Worm (Caenorhabditis elegans) whole organism, L4 larva: Measurements from ENCODE around the gene K10D11.3.

Source experiments
- F44E2.7 ChIP-seq: fragments of 200-800 bp; sonication (Bioruptor generic); IDR thresholded peaks from 2 replicates; pipeline ENCODE4 v2.1.2; 2022; ENCODE audit warnings: missing genetic modification characterization, missing compliant biosample characterization
- F49E8.2 ChIP-seq: sonication (generic microtip); optimal IDR thresholded peaks from 2 replicates; lab custom pipeline; 2016; ENCODE audit warnings: missing compliant biosample characterization, mild to moderate bottlenecking, missing genetic modification characterization, borderline replicate concordance
- T26A8.4 ChIP-seq: fragments of 200-800 bp; sonication (Bioruptor generic); IDR thresholded peaks from 2 replicates; pipeline ENCODE4 v1.3.6; 2022; ENCODE audit warnings: missing genetic modification characterization, missing compliant biosample characterization
- Y5F2A.4 ChIP-seq: fragments of 200-800 bp; sonication (Bioruptor generic); optimal IDR thresholded peaks from 2 replicates; lab custom pipeline; 2018; ENCODE audit warnings: mild to moderate bottlenecking, missing genetic modification characterization, missing compliant biosample characterization
- ZK337.2 ChIP-seq: fragments of 200-800 bp; sonication (Bioruptor generic); IDR thresholded peaks from 2 replicates; pipeline ENCODE4 v1.3.6; 2022; ENCODE audit warnings: missing genetic modification reagents, missing genetic modification characterization, missing compliant biosample characterization
- ZK546.5 ChIP-seq, 2 experiments: sonication (generic microtip); optimal IDR thresholded peaks; 2 replicates each; lab custom pipeline; 2017; ENCODE audit warnings: missing biosample characterization in 2 of 2, missing genetic modification characterization in 2 of 2
- aly-2 ChIP-seq: sonication (generic microtip); optimal IDR thresholded peaks from 2 replicates; lab custom pipeline; 2018; ENCODE audit warnings: missing biosample characterization, missing genetic modification characterization
- attf-4 ChIP-seq: sonication (generic microtip); optimal IDR thresholded peaks from 3 replicates; lab custom pipeline; 2017; ENCODE audit warnings: missing biosample characterization, missing genetic modification characterization
- ceh-28 ChIP-seq: fragments of 150-350 bp; optimal IDR thresholded peaks from 2 replicates; lab custom pipeline; 2014; ENCODE audit warnings: missing biosample characterization, missing genetic modification reagents, missing genetic modification characterization
- ceh-32 ChIP-seq: sonication (generic microtip); optimal IDR thresholded peaks from 2 replicates; lab custom pipeline; 2016; ENCODE audit warnings: mild to moderate bottlenecking, missing genetic modification characterization, missing compliant biosample characterization; ENCODE audit not compliant: poor library complexity
- ceh-44 ChIP-seq: fragments of 200-800 bp; sonication (Bioruptor generic); IDR thresholded peaks from 2 replicates; pipeline ENCODE4 v1.3.6; 2022; ENCODE audit warnings: missing genetic modification reagents, missing genetic modification characterization, missing compliant biosample characterization
- ceh-62 ChIP-seq: sonication (generic microtip); optimal IDR thresholded peaks from 2 replicates; lab custom pipeline; 2017; ENCODE audit warnings: missing biosample characterization, missing genetic modification characterization
- ces-1 ChIP-seq: fragments of 150-350 bp; sonication (generic microtip); optimal IDR thresholded peaks from 4 replicates; lab custom pipeline; 2014; ENCODE audit warnings: missing biosample characterization, missing genetic modification reagents, missing genetic modification characterization
- cey-2 ChIP-seq: sonication (generic microtip); optimal IDR thresholded peaks from 3 replicates; lab custom pipeline; 2017; ENCODE audit warnings: missing genetic modification characterization, mild to moderate bottlenecking, missing compliant biosample characterization, antibody characterized with exemption, borderline replicate concordance; ENCODE audit not compliant: insufficient read depth
- daf-8 ChIP-seq: fragments of 200-800 bp; sonication (Bioruptor generic); IDR thresholded peaks from 2 replicates; pipeline ENCODE4 v1.3.6; 2022; ENCODE audit warnings: missing genetic modification characterization, missing compliant biosample characterization
- dmd-8 ChIP-seq: fragments of 200-800 bp; sonication (Bioruptor generic); IDR thresholded peaks from 2 replicates; pipeline ENCODE4 v1.3.6; 2022; ENCODE audit warnings: missing genetic modification characterization, missing compliant biosample characterization
- dmd-9 ChIP-seq: fragments of 200-800 bp; sonication (Bioruptor generic); IDR thresholded peaks from 2 replicates; pipeline ENCODE4 v1.3.6; 2022; ENCODE audit warnings: missing genetic modification reagents, missing genetic modification characterization, missing compliant biosample characterization
- dpl-1 ChIP-seq: fragments of 150-350 bp; optimal IDR thresholded peaks from 2 replicates; lab custom pipeline; 2014; ENCODE audit warnings: missing biosample characterization, missing genetic modification reagents, missing genetic modification characterization
- egl-43 ChIP-seq: fragments of 200-800 bp; sonication (Bioruptor generic); IDR thresholded peaks from 2 replicates; pipeline ENCODE4 v1.3.6; 2022; ENCODE audit warnings: missing genetic modification reagents, missing genetic modification characterization, missing compliant biosample characterization
- hif-1 ChIP-seq, 2 experiments: sonication (generic microtip); optimal IDR thresholded peaks; 2 replicates each; lab custom pipeline; 2016 to 2017; ENCODE audit warnings: missing compliant biosample characterization in 2 of 2, missing genetic modification characterization in 2 of 2, missing genetic modification reagents in 2 of 2, missing genotype in 2 of 2, mild to moderate bottlenecking in 1 of 2
- hlh-11 ChIP-seq: fragments of 200-800 bp; sonication (Bioruptor generic); optimal IDR thresholded peaks from 2 replicates; lab custom pipeline; 2018; ENCODE audit warnings: mild to moderate bottlenecking, missing genetic modification characterization, missing compliant biosample characterization
- hlh-30 ChIP-seq: sonication (generic microtip); optimal IDR thresholded peaks from 2 replicates; lab custom pipeline; 2017; ENCODE audit warnings: antibody characterized with exemption, mild to moderate bottlenecking, missing genetic modification characterization, missing compliant biosample characterization; ENCODE audit not compliant: insufficient read depth
- hmg-1.1 ChIP-seq: fragments of 200-800 bp; sonication (Bioruptor generic); IDR thresholded peaks from 2 replicates; pipeline ENCODE4 v1.3.6; 2022; ENCODE audit warnings: missing genetic modification reagents, missing genetic modification characterization, missing compliant biosample characterization
- jun-1 ChIP-seq: fragments of 150-350 bp; optimal IDR thresholded peaks from 2 replicates; lab custom pipeline; 2014; ENCODE audit warnings: missing biosample characterization, missing genetic modification reagents, missing genetic modification characterization
- lin-1 ChIP-seq: fragments of 200-800 bp; sonication (Bioruptor generic); IDR thresholded peaks from 2 replicates; pipeline ENCODE4 v1.3.6; 2022; ENCODE audit warnings: missing genetic modification reagents, missing genetic modification characterization, missing compliant biosample characterization
- lin-29 ChIP-seq: fragments of 200-800 bp; sonication (Bioruptor generic); IDR thresholded peaks from 2 replicates; pipeline ENCODE4 v1.3.6; 2022; ENCODE audit warnings: missing genetic modification reagents, missing genetic modification characterization, missing compliant biosample characterization
- madf-5 ChIP-seq, 2 experiments: fragments of 200-800 bp; sonication (Bioruptor generic); IDR thresholded peaks; 2 replicates each; pipeline ENCODE4 v1.3.6; 2022; ENCODE audit warnings: missing compliant biosample characterization in 2 of 2, missing genetic modification characterization in 2 of 2
- mdl-1 ChIP-seq, 2 experiments: fragments of 150-350 bp in 1 of 2; sonication (generic microtip) in 1 of 2; optimal IDR thresholded peaks; 2 replicates each; lab custom pipeline; 2014 to 2017; ENCODE audit warnings: missing biosample characterization in 2 of 2, missing genetic modification characterization in 2 of 2
- mes-2 ChIP-seq: sonication (generic microtip); optimal IDR thresholded peaks from 2 replicates; lab custom pipeline; 2016; ENCODE audit warnings: missing genotype, mild to moderate bottlenecking, missing genetic modification characterization, missing compliant biosample characterization; ENCODE audit not compliant: poor library complexity, severe bottlenecking
- nhr-10 ChIP-seq: fragments of 150-350 bp; optimal IDR thresholded peaks from 2 replicates; lab custom pipeline; 2014; ENCODE audit warnings: missing biosample characterization, missing genetic modification characterization
- nhr-111 ChIP-seq: fragments of 200-800 bp; sonication (Bioruptor generic); optimal IDR thresholded peaks from 2 replicates; lab custom pipeline; 2018; ENCODE audit warnings: mild to moderate bottlenecking, missing genetic modification characterization, missing compliant biosample characterization
- nhr-41 ChIP-seq: fragments of 200-800 bp; sonication (Bioruptor generic); IDR thresholded peaks from 2 replicates; pipeline ENCODE4 v1.3.6; 2022; ENCODE audit warnings: missing genetic modification reagents, missing genetic modification characterization, missing compliant biosample characterization
- nhr-42 ChIP-seq: fragments of 200-800 bp; sonication (Bioruptor generic); IDR thresholded peaks from 2 replicates; pipeline ENCODE4 v1.3.6; 2022; ENCODE audit warnings: missing genetic modification characterization, missing compliant biosample characterization
- nhr-48 ChIP-seq: sonication (generic microtip); optimal IDR thresholded peaks from 2 replicates; lab custom pipeline; 2016; ENCODE audit warnings: mild to moderate bottlenecking, missing genetic modification characterization, missing compliant biosample characterization
- nhr-6 ChIP-seq: fragments of 150-350 bp; optimal IDR thresholded peaks from 2 replicates; lab custom pipeline; 2014; ENCODE audit warnings: missing biosample characterization, missing genetic modification characterization
- nhr-77 ChIP-seq: fragments of 150-350 bp; optimal IDR thresholded peaks from 2 replicates; lab custom pipeline; 2014; ENCODE audit warnings: missing biosample characterization, missing genetic modification characterization
- pha-4 ChIP-seq, 2 experiments: fragments of 150-350 bp in 1 of 2; fragments of 200-800 bp in 1 of 2; sonication (Bioruptor generic) in 1 of 2; IDR thresholded peaks in 1 of 2; optimal IDR thresholded peaks in 1 of 2; 2 replicates each; pipeline versions ENCODE4 v1.3.6 to Lab custom; 2014 to 2022; ENCODE audit warnings: missing genetic modification characterization in 2 of 2, missing genetic modification reagents in 2 of 2, missing biosample characterization in 1 of 2, missing compliant biosample characterization in 1 of 2
- php-3 ChIP-seq: fragments of 200-800 bp; sonication (Bioruptor generic); IDR thresholded peaks from 2 replicates; pipeline ENCODE4 v1.3.6; 2022; ENCODE audit warnings: missing genetic modification reagents, missing genetic modification characterization, missing compliant biosample characterization
- pqm-1 ChIP-seq: sonication (generic microtip); optimal IDR thresholded peaks from 2 replicates; lab custom pipeline; 2017; ENCODE audit warnings: missing biosample characterization, missing genetic modification characterization
- rbr-2 ChIP-seq: sonication (generic microtip); optimal IDR thresholded peaks from 2 replicates; lab custom pipeline; 2016; ENCODE audit warnings: missing genotype, missing genetic modification characterization, missing compliant biosample characterization
- snpc-4 ChIP-seq: fragments of 150-350 bp; optimal IDR thresholded peaks from 2 replicates; lab custom pipeline; 2014; ENCODE audit warnings: missing biosample characterization, missing genetic modification characterization
- spr-3 ChIP-seq: fragments of 200-800 bp; sonication (Bioruptor generic); optimal IDR thresholded peaks from 2 replicates; lab custom pipeline; 2018; ENCODE audit warnings: mild to moderate bottlenecking, missing genetic modification characterization, missing compliant biosample characterization
- tag-97 ChIP-seq: fragments of 200-800 bp; sonication (Bioruptor generic); IDR thresholded peaks from 2 replicates; pipeline ENCODE4 v1.3.6; 2022; ENCODE audit warnings: missing genetic modification characterization, missing compliant biosample characterization
- tra-1 ChIP-seq: fragments of 200-800 bp; sonication (Bioruptor generic); IDR thresholded peaks from 2 replicates; pipeline ENCODE4 v1.3.6; 2022; ENCODE audit warnings: missing genetic modification reagents, missing genetic modification characterization, missing compliant biosample characterization
- unc-130 ChIP-seq: sonication (generic microtip); optimal IDR thresholded peaks from 2 replicates; lab custom pipeline; 2016; ENCODE audit warnings: missing genetic modification reagents, missing genetic modification characterization, missing compliant biosample characterization
- zfp-2 ChIP-seq: sonication (generic microtip); optimal IDR thresholded peaks from 2 replicates; lab custom pipeline; 2016; ENCODE audit warnings: mild to moderate bottlenecking, missing genetic modification characterization, missing compliant biosample characterization
- zfp-3 ChIP-seq: fragments of 200-800 bp; sonication (Bioruptor generic); conservative IDR thresholded peaks from 2 replicates; pipeline ENCODE4 v1.3.6; 2022; ENCODE audit warnings: missing genetic modification reagents, missing genetic modification characterization, missing compliant biosample characterization
- zip-2 ChIP-seq: fragments of 150-350 bp; optimal IDR thresholded peaks from 2 replicates; lab custom pipeline; 2014; ENCODE audit warnings: missing biosample characterization, missing genetic modification characterization

The K10D11.3 gene

DNA sequence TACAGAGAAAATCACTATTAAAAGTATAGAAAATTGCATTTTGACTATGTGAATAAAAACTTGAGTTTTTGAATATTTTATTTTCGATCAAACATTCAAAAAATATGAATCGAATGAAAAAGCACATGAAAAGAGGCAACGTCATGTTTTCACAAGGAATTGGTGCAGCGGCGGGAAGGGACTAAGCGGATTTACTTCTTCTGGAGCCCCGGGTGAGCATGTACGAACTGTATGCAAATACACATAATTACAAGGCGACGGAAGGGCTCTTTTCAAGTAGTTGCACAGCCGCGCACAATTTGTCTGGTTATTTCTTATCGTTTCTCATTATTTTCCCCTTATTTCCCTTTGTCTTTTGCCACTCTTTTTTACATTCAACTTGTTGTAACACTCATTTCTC is 10.0 kb upstream of the K10D11.3 start, which contains the start of gene K10D11.7:
TSS of gene K10D11.7 (minus strand) at position 101 of the 400 bp plus-strand sequence.
- TF ChIP-seq aly-2: no peak
- no peak for TF ChIP-seq ceh-44
- TF ChIP-seq tra-1 (GFP tag; lab: Robert Waterston, UW): no peak
- no peak for TF ChIP-seq ceh-32 (tag; lab: Kevin White, UChicago)
- no peak for TF ChIP-seq zfp-2 (tag; lab: Kevin White, UChicago)
- no peak for TF ChIP-seq F49E8.2
- no peak for TF ChIP-seq dmd-9
- no peak for TF ChIP-seq F44E2.7 (GFP tag; lab: Robert Waterston, UW)
- TF ChIP-seq mdl-1 (tag; optimal IDR thresholded peaks at IDR 0.05; lab: Kevin White, UChicago): no peak
- no peak for TF ChIP-seq daf-8 (GFP tag; lab: Robert Waterston, UW)
- TF ChIP-seq nhr-42 (GFP tag; lab: Robert Waterston, UW): no peak
- TF ChIP-seq madf-5 (GFP tag; IDR thresholded peaks at IDR 0.05; lab: Robert Waterston, UW): no peak
- no peak for TF ChIP-seq spr-3 (GFP tag; lab: Kevin White, UChicago)
- no peak for TF ChIP-seq ceh-62 (tag; lab: Kevin White, UChicago)
- TF ChIP-seq ZK337.2 (GFP tag; lab: Robert Waterston, UW): no peak
- TF ChIP-seq, all 104 proteins: peak for 0

DNA sequence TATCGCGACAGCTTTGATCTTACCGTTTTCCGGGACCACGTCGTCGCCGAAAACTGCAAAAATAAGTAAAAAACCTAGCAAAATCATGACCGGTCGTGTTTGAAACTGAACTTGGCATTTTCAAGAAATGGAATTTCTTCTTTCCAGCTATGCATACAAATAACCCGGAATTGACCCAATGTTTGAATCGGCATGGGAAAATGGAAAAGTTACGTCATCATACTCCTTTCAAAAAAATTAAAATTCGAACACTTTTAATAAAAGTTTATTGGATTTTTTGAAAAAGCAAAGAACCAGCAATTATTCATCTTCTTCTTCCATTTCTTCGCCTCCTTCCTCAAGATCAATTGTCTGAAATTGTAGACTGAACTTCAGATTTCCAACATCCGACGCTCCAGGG is 8.4 kb upstream of the K10D11.3 start, which contains the start of gene K10D11.4:
TSS of gene K10D11.4 (minus strand) at position 101 of the 400 bp plus-strand sequence.
- TF ChIP-seq Y5F2A.4 (no peak), hif-1 (tag; optimal IDR thresholded peaks at IDR 0.05; lab: Kevin White, UChicago) (no peak), lin-1 (no peak), T26A8.4 (no peak), ZK546.5 (tag; optimal IDR thresholded peaks at IDR 0.05; lab: Kevin White, UChicago) (no peak), egl-43 (no peak), nhr-111 (GFP tag; lab: Kevin White, UChicago) (no peak), nhr-10 (tag; lab: Kevin White, UChicago) (no peak), pqm-1 (tag; lab: Kevin White, UChicago) (no peak), nhr-77 (tag; lab: Kevin White, UChicago) (no peak), ceh-28 (tag; lab: Kevin White, UChicago) (no peak), zfp-3 (GFP tag; lab: Robert Waterston, UW) (no peak), tag-97 (GFP tag; lab: Robert Waterston, UW) (no peak), dmd-9 (no peak), hlh-11 (tag; lab: Kevin White, UChicago) (no peak), snpc-4 (tag; lab: Kevin White, UChicago) (no peak), unc-130 (GFP tag; lab: Kevin White, UChicago) (no peak), nhr-6 (no peak), mes-2 (no peak)

DNA sequence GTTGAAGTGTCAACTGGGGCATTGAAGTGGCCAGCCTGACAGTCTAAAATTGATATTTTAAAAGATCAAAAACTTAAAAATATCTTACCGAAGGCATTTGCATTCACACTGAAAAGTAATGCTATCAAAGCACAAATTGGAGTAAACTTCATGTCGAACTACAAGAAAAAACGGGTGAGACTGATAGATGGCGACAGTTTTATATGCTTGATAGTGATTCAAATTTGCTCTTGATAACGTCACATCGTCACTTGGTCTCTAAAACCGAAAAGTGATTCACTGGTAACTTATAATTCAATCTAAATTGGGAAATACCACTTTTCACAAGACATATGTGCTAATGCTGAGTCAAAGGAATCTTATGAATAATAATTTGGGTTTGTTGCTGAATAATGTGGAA is 5.7 kb upstream of the K10D11.3 start, which contains the start of gene K10D11.5:
TSS of gene K10D11.5 (minus strand) at position 215 of the 400 bp plus-strand sequence.
- TF ChIP-seq snpc-4 (tag; lab: Kevin White, UChicago) (no peak), attf-4 (tag; lab: Kevin White, UChicago) (no peak), T26A8.4 (no peak), madf-5 (GFP tag; IDR thresholded peaks at IDR 0.05; lab: Robert Waterston, UW) (no peak), nhr-6 (no peak), nhr-48 (tag; lab: Kevin White, UChicago) (no peak), nhr-111 (GFP tag; lab: Kevin White, UChicago) (no peak), dmd-8 (GFP tag; lab: Robert Waterston, UW) (no peak), hmg-1.1 (no peak), zip-2 (tag; lab: Kevin White, UChicago) (no peak), php-3 (GFP tag; lab: Robert Waterston, UW) (peak; percentile 56; the same call in 1 of the 2 replicates), pha-4 (GFP tag; IDR thresholded peaks at IDR 0.05; lab: Robert Waterston, UW) (no peak), pha-4 (tag; optimal IDR thresholded peaks at IDR 0.05; lab: Kevin White, UChicago) (no peak), dmd-9 (no peak), nhr-41 (GFP tag; lab: Robert Waterston, UW) (no peak), rbr-2 (tag; lab: Kevin White, UChicago) (no peak), tag-97 (GFP tag; lab: Robert Waterston, UW) (no peak), ces-1 (GFP tag; lab: Kevin White, UChicago) (no peak), cey-2 (tag; lab: Kevin White, UChicago) (no peak), lin-29 (GFP tag; lab: Robert Waterston, UW) (no peak), dpl-1 (GFP tag; lab: Kevin White, UChicago) (no peak), hlh-30 (tag; lab: Kevin White, UChicago) (no peak), jun-1 (no peak)
